Worm (Caenorhabditis elegans) whole organism, L4 larva: Measurements from ENCODE around the gene mrpl-12.

ENCODE experiments used
- F26F4.8 ChIP-seq: fragments of 200-800 bp; sonication (Bioruptor generic); conservative IDR thresholded peaks from 2 replicates; pipeline ENCODE4 v1.3.6; 2022; ENCODE audit warnings: missing genetic modification characterization, missing compliant biosample characterization
- F37D6.2 ChIP-seq: sonication (generic microtip); optimal IDR thresholded peaks from 2 replicates; lab custom pipeline; 2016; ENCODE audit warnings: mild to moderate bottlenecking, missing genetic modification characterization, missing compliant biosample characterization
- T26A8.4 ChIP-seq: fragments of 200-800 bp; sonication (Bioruptor generic); IDR thresholded peaks from 2 replicates; pipeline ENCODE4 v1.3.6; 2022; ENCODE audit warnings: missing genetic modification characterization, missing compliant biosample characterization
- Y48G9A.11 ChIP-seq: fragments of 200-800 bp; sonication (Bioruptor generic); IDR thresholded peaks from 2 replicates; pipeline ENCODE4 v1.3.6; 2022; ENCODE audit warnings: missing genetic modification reagents, missing genetic modification characterization, missing compliant biosample characterization
- Y5F2A.4 ChIP-seq: fragments of 200-800 bp; sonication (Bioruptor generic); optimal IDR thresholded peaks from 2 replicates; lab custom pipeline; 2018; ENCODE audit warnings: mild to moderate bottlenecking, missing genetic modification characterization, missing compliant biosample characterization
- ZK546.5 ChIP-seq, 2 experiments: sonication (generic microtip); optimal IDR thresholded peaks; 2 replicates each; lab custom pipeline; 2017; ENCODE audit warnings: missing biosample characterization in 2 of 2, missing genetic modification characterization in 2 of 2
- aha-1 ChIP-seq: fragments of 150-350 bp; peaks from one replicate; lab custom pipeline; 2014; ENCODE audit warnings: missing biosample characterization, missing genetic modification characterization
- aly-2 ChIP-seq: sonication (generic microtip); optimal IDR thresholded peaks from 2 replicates; lab custom pipeline; 2018; ENCODE audit warnings: missing biosample characterization, missing genetic modification characterization
- ama-1 ChIP-seq: fragments of 150-350 bp; optimal IDR thresholded peaks from 2 replicates; lab custom pipeline; 2014; ENCODE audit warnings: inconsistent platforms, mixed read lengths
- ceh-32 ChIP-seq: sonication (generic microtip); optimal IDR thresholded peaks from 2 replicates; lab custom pipeline; 2016; ENCODE audit warnings: mild to moderate bottlenecking, missing genetic modification characterization, missing compliant biosample characterization; ENCODE audit not compliant: poor library complexity
- ceh-82 ChIP-seq: sonication (generic microtip); optimal IDR thresholded peaks from 2 replicates; lab custom pipeline; 2017; ENCODE audit warnings: missing biosample characterization, missing genetic modification characterization
- ctbp-1 ChIP-seq: fragments of 200-800 bp; sonication (Bioruptor generic); IDR thresholded peaks from 2 replicates; pipeline ENCODE4 v1.3.6; 2022; ENCODE audit warnings: missing genetic modification reagents, missing genetic modification characterization, missing compliant biosample characterization
- daf-12 ChIP-seq: fragments of 150-350 bp; optimal IDR thresholded peaks from 2 replicates; lab custom pipeline; 2014; ENCODE audit warnings: missing biosample characterization, missing genetic modification reagents, missing genetic modification characterization
- daf-16 ChIP-seq, 3 experiments: sonication (generic microtip); optimal IDR thresholded peaks; 2 replicates each; lab custom pipeline; 2016 to 2017; ENCODE audit warnings: missing genetic modification characterization in 3 of 3, missing genetic modification reagents in 3 of 3, mild to moderate bottlenecking in 2 of 3, missing compliant biosample characterization in 2 of 3, missing biosample characterization in 1 of 3, moderate library complexity in 1 of 3
- daf-19 ChIP-seq: fragments of 200-800 bp; sonication (Bioruptor generic); conservative IDR thresholded peaks from 2 replicates; pipeline ENCODE4 v1.3.6; 2022; ENCODE audit warnings: missing genetic modification characterization, missing compliant biosample characterization
- dmd-6 ChIP-seq: fragments of 200-800 bp; sonication (Bioruptor generic); IDR thresholded peaks from 2 replicates; pipeline ENCODE4 v1.3.6; 2022; ENCODE audit warnings: missing genetic modification reagents, missing genetic modification characterization, missing compliant biosample characterization
- dve-1 ChIP-seq: sonication (generic microtip); optimal IDR thresholded peaks from 2 replicates; lab custom pipeline; 2017; ENCODE audit warnings: antibody characterized with exemption, mild to moderate bottlenecking, missing genetic modification characterization, missing compliant biosample characterization; ENCODE audit not compliant: insufficient read depth
- egl-27 ChIP-seq: sonication (generic microtip); optimal IDR thresholded peaks from 3 replicates; lab custom pipeline; 2017; ENCODE audit warnings: missing biosample characterization, missing genetic modification reagents, missing genetic modification characterization
- fkh-10 ChIP-seq: fragments of 150-350 bp; optimal IDR thresholded peaks from 2 replicates; lab custom pipeline; 2014; ENCODE audit warnings: missing biosample characterization, missing genetic modification reagents, missing genetic modification characterization
- gei-8 ChIP-seq: fragments of 200-800 bp; sonication (Bioruptor generic); optimal IDR thresholded peaks from 2 replicates; lab custom pipeline; 2018; ENCODE audit warnings: mild to moderate bottlenecking, missing genetic modification characterization, missing compliant biosample characterization
- hlh-11 ChIP-seq: fragments of 200-800 bp; sonication (Bioruptor generic); optimal IDR thresholded peaks from 2 replicates; lab custom pipeline; 2018; ENCODE audit warnings: mild to moderate bottlenecking, missing genetic modification characterization, missing compliant biosample characterization
- hlh-30 ChIP-seq: sonication (generic microtip); optimal IDR thresholded peaks from 2 replicates; lab custom pipeline; 2017; ENCODE audit warnings: antibody characterized with exemption, mild to moderate bottlenecking, missing genetic modification characterization, missing compliant biosample characterization; ENCODE audit not compliant: insufficient read depth
- jun-1 ChIP-seq: fragments of 150-350 bp; optimal IDR thresholded peaks from 2 replicates; lab custom pipeline; 2014; ENCODE audit warnings: missing biosample characterization, missing genetic modification reagents, missing genetic modification characterization
- lin-1 ChIP-seq: fragments of 200-800 bp; sonication (Bioruptor generic); IDR thresholded peaks from 2 replicates; pipeline ENCODE4 v1.3.6; 2022; ENCODE audit warnings: missing genetic modification reagents, missing genetic modification characterization, missing compliant biosample characterization
- lin-38 ChIP-seq: fragments of 200-800 bp; sonication (Bioruptor generic); IDR thresholded peaks from 2 replicates; pipeline ENCODE4 v1.3.6; 2022; ENCODE audit warnings: missing genetic modification reagents, missing genetic modification characterization, missing compliant biosample characterization
- lin-39 ChIP-seq: fragments of 150-350 bp; optimal IDR thresholded peaks from 2 replicates; lab custom pipeline; 2014; ENCODE audit warnings: missing biosample characterization, missing genetic modification reagents, missing genetic modification characterization
- madf-5 ChIP-seq, 2 experiments: fragments of 200-800 bp; sonication (Bioruptor generic); IDR thresholded peaks; 2 replicates each; pipeline ENCODE4 v1.3.6; 2022; ENCODE audit warnings: missing compliant biosample characterization in 2 of 2, missing genetic modification characterization in 2 of 2
- mep-1 ChIP-seq: fragments of 150-350 bp; sonication (generic microtip); optimal IDR thresholded peaks from 3 replicates; lab custom pipeline; 2014; ENCODE audit warnings: missing biosample characterization, missing genetic modification characterization
- mes-2 ChIP-seq: sonication (generic microtip); optimal IDR thresholded peaks from 2 replicates; lab custom pipeline; 2016; ENCODE audit warnings: missing genotype, mild to moderate bottlenecking, missing genetic modification characterization, missing compliant biosample characterization; ENCODE audit not compliant: poor library complexity, severe bottlenecking
- mxl-3 ChIP-seq: fragments of 200-800 bp; sonication (Bioruptor generic); optimal IDR thresholded peaks from 2 replicates; lab custom pipeline; 2018; ENCODE audit warnings: mild to moderate bottlenecking, missing genetic modification characterization, missing compliant biosample characterization
- nhr-10 ChIP-seq: fragments of 150-350 bp; optimal IDR thresholded peaks from 2 replicates; lab custom pipeline; 2014; ENCODE audit warnings: missing biosample characterization, missing genetic modification characterization
- nhr-102 ChIP-seq: sonication (generic microtip); optimal IDR thresholded peaks from 2 replicates; lab custom pipeline; 2016; ENCODE audit warnings: mild to moderate bottlenecking, missing genetic modification characterization, moderate library complexity, missing compliant biosample characterization
- nhr-111 ChIP-seq: fragments of 200-800 bp; sonication (Bioruptor generic); optimal IDR thresholded peaks from 2 replicates; lab custom pipeline; 2018; ENCODE audit warnings: mild to moderate bottlenecking, missing genetic modification characterization, missing compliant biosample characterization
- nhr-237 ChIP-seq: sonication (generic microtip); optimal IDR thresholded peaks from 2 replicates; lab custom pipeline; 2017; ENCODE audit warnings: missing biosample characterization, missing genetic modification characterization
- nhr-25 ChIP-seq: sonication (generic microtip); optimal IDR thresholded peaks from 2 replicates; lab custom pipeline; 2017; ENCODE audit warnings: missing genetic modification characterization, mild to moderate bottlenecking, missing compliant biosample characterization, antibody characterized with exemption, moderate library complexity, borderline replicate concordance; ENCODE audit not compliant: insufficient read depth
- nhr-48 ChIP-seq: sonication (generic microtip); optimal IDR thresholded peaks from 2 replicates; lab custom pipeline; 2016; ENCODE audit warnings: mild to moderate bottlenecking, missing genetic modification characterization, missing compliant biosample characterization
- nhr-6 ChIP-seq: fragments of 150-350 bp; optimal IDR thresholded peaks from 2 replicates; lab custom pipeline; 2014; ENCODE audit warnings: missing biosample characterization, missing genetic modification characterization
- nhr-76 ChIP-seq: fragments of 150-350 bp; optimal IDR thresholded peaks from 2 replicates; lab custom pipeline; 2014; ENCODE audit warnings: missing biosample characterization, missing genetic modification characterization
- pha-4 ChIP-seq, 2 experiments: fragments of 150-350 bp in 1 of 2; fragments of 200-800 bp in 1 of 2; sonication (Bioruptor generic) in 1 of 2; IDR thresholded peaks in 1 of 2; optimal IDR thresholded peaks in 1 of 2; 2 replicates each; pipeline versions ENCODE4 v1.3.6 to Lab custom; 2014 to 2022; ENCODE audit warnings: missing genetic modification characterization in 2 of 2, missing genetic modification reagents in 2 of 2, missing biosample characterization in 1 of 2, missing compliant biosample characterization in 1 of 2
- snpc-1.2 ChIP-seq: fragments of 200-800 bp; sonication (Bioruptor generic); IDR thresholded peaks from 2 replicates; pipeline ENCODE4 v1.3.6; 2022; ENCODE audit warnings: missing genetic modification reagents, missing genetic modification characterization, missing compliant biosample characterization
- spr-3 ChIP-seq: fragments of 200-800 bp; sonication (Bioruptor generic); optimal IDR thresholded peaks from 2 replicates; lab custom pipeline; 2018; ENCODE audit warnings: mild to moderate bottlenecking, missing genetic modification characterization, missing compliant biosample characterization
- tag-97 ChIP-seq: fragments of 200-800 bp; sonication (Bioruptor generic); IDR thresholded peaks from 2 replicates; pipeline ENCODE4 v1.3.6; 2022; ENCODE audit warnings: missing genetic modification characterization, missing compliant biosample characterization
- unc-130 ChIP-seq: sonication (generic microtip); optimal IDR thresholded peaks from 2 replicates; lab custom pipeline; 2016; ENCODE audit warnings: missing genetic modification reagents, missing genetic modification characterization, missing compliant biosample characterization
- unc-39 ChIP-seq: sonication (generic microtip); optimal IDR thresholded peaks from 2 replicates; lab custom pipeline; 2017; ENCODE audit warnings: missing biosample characterization, missing genetic modification characterization
- zag-1 ChIP-seq: fragments of 150-350 bp; optimal IDR thresholded peaks from 2 replicates; lab custom pipeline; 2014; ENCODE audit warnings: missing biosample characterization, missing genetic modification characterization
- zfp-2 ChIP-seq: sonication (generic microtip); optimal IDR thresholded peaks from 2 replicates; lab custom pipeline; 2016; ENCODE audit warnings: mild to moderate bottlenecking, missing genetic modification characterization, missing compliant biosample characterization
- zfp-3 ChIP-seq: fragments of 200-800 bp; sonication (Bioruptor generic); conservative IDR thresholded peaks from 2 replicates; pipeline ENCODE4 v1.3.6; 2022; ENCODE audit warnings: missing genetic modification reagents, missing genetic modification characterization, missing compliant biosample characterization
- zip-2 ChIP-seq: fragments of 150-350 bp; optimal IDR thresholded peaks from 2 replicates; lab custom pipeline; 2014; ENCODE audit warnings: missing biosample characterization, missing genetic modification characterization
- ztf-11 ChIP-seq: fragments of 150-350 bp; optimal IDR thresholded peaks from 2 replicates; lab custom pipeline; 2014; ENCODE audit warnings: missing biosample characterization, missing genetic modification characterization
- ztf-7 ChIP-seq: fragments of 150-350 bp; optimal IDR thresholded peaks from 2 replicates; lab custom pipeline; 2014; ENCODE audit warnings: missing biosample characterization, missing genetic modification characterization

Gene mrpl-12

DNA sequence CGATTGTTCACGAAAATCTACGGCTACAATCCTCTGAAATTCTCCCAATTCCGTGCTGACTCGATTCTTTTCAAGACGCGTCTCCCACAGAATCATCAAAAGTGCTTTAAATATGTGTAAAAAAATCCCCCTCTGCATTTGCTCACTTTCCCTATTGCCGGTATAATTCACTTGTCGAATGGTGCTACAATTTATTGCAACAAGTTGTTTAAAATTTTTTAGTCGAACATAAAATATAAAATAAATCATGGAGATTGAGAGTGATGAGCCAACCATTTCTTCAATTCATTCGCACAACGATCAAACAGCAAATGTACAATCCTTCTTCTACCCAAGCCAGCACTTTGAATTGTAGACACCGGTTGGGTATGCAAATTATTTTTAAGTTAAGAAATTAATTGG, 38.8 kb downstream of the mrpl-12 start (continued):
- TF ChIP-seq ceh-82 (tag; lab: Kevin White, UChicago) (no peak), nhr-6 (tag; lab: Kevin White, UChicago) (no peak), nhr-237 (tag; lab: Kevin White, UChicago) (no peak), hlh-11 (tag; lab: Kevin White, UChicago) (no peak), daf-12 (tag; lab: Kevin White, UChicago) (no peak), daf-19 (GFP tag; lab: Robert Waterston, UW) (no peak), daf-16 (GFP tag; optimal IDR thresholded peaks at IDR 0.05; lab: Kevin White, UChicago) (peak in 1 of 2 experiments; percentile 12), daf-16 (tag; optimal IDR thresholded peaks at IDR 0.05; lab: Kevin White, UChicago) (no peak), snpc-1.2 (GFP tag; lab: Robert Waterston, UW) (peak; percentile 65; the same call in 1 of the 2 replicates), lin-1 (GFP tag; lab: Robert Waterston, UW) (peak; percentile 69; the same call in 1 of the 2 replicates), ama-1 (lab: Kevin White, UChicago) (no peak), zfp-3 (GFP tag; lab: Robert Waterston, UW) (no peak), nhr-111 (no peak), dmd-6 (GFP tag; lab: Robert Waterston, UW) (no peak), jun-1 (tag; lab: Kevin White, UChicago) (no peak), aha-1 (tag; lab: Kevin White, UChicago) (no peak), spr-3 (no peak), ZK546.5 (tag; optimal IDR thresholded peaks at IDR 0.05; lab: Kevin White, UChicago) (no peak), mes-2 (tag; lab: Kevin White, UChicago) (no peak), mep-1 (peak; percentile 30), nhr-48 (tag; lab: Kevin White, UChicago) (no peak), egl-27 (no peak), hlh-30 (tag; lab: Kevin White, UChicago) (no peak), mxl-3 (GFP tag; lab: Kevin White, UChicago) (no peak), T26A8.4 (GFP tag; lab: Robert Waterston, UW) (0 out of 2 replicates have a peak, but pooled peaks have one; percentile 52), zfp-2 (no peak), dve-1 (tag; lab: Kevin White, UChicago) (no peak), ctbp-1 (GFP tag; lab: Robert Waterston, UW) (peak; percentile 53; the same call in 1 of the 2 replicates), lin-38 (GFP tag; lab: Robert Waterston, UW) (peak; percentile 80), pha-4 (GFP tag; IDR thresholded peaks at IDR 0.05; lab: Robert Waterston, UW) (peak; percentile 69; the same call in 1 of the 2 replicates), pha-4 (tag; optimal IDR thresholded peaks at IDR 0.05; lab: Kevin White, UChicago) (no peak), ceh-32 (no peak), ztf-7 (tag; lab: Kevin White, UChicago) (no peak), tag-97 (GFP tag; lab: Robert Waterston, UW) (no peak), nhr-10 (tag; lab: Kevin White, UChicago) (no peak), Y5F2A.4 (GFP tag; lab: Kevin White, UChicago) (peak; percentile 73), ztf-11 (tag; lab: Kevin White, UChicago) (no peak), unc-130 (peak; percentile 78), F37D6.2 (tag; lab: Kevin White, UChicago) (no peak), nhr-102 (tag; lab: Kevin White, UChicago) (no peak), nhr-76 (tag; lab: Kevin White, UChicago) (no peak), nhr-25 (no peak), aly-2 (tag; lab: Kevin White, UChicago) (no peak), fkh-10 (GFP tag; lab: Kevin White, UChicago) (no peak), F26F4.8 (0 out of 2 replicates have a peak, but pooled peaks have one; percentile 20), madf-5 (GFP tag; IDR thresholded peaks at IDR 0.05; lab: Robert Waterston, UW) (0 out of 4 replicates have a peak, but pooled peaks of 1 of the 2 experiments have one; percentile 31), gei-8 (GFP tag; lab: Kevin White, UChicago) (peak; percentile 56), Y48G9A.11 (GFP tag; lab: Robert Waterston, UW) (peak; percentile 64), unc-39 (tag; lab: Kevin White, UChicago) (no peak), zag-1 (tag; lab: Kevin White, UChicago) (no peak), lin-39 (no peak), zip-2 (tag; lab: Kevin White, UChicago) (no peak)
